Worm (Caenorhabditis elegans) whole organism, L4 larva: ENCODE data around the gene B0303.4.
A peak's percentile ranks its signal among the peaks of the same experiment; 100 is the strongest.

Experiments
- D1046.2 ChIP-seq: fragments of 200-800 bp; sonication (Bioruptor generic); IDR thresholded peaks from 2 replicates; pipeline ENCODE4 v1.3.6; 2022; ENCODE audit warnings: missing genetic modification characterization, missing compliant biosample characterization
- F10B5.3 ChIP-seq: sonication (generic microtip); optimal IDR thresholded peaks from 2 replicates; lab custom pipeline; 2016; ENCODE audit warnings: mild to moderate bottlenecking, missing genetic modification characterization, missing compliant biosample characterization
- F26F4.8 ChIP-seq: fragments of 200-800 bp; sonication (Bioruptor generic); conservative IDR thresholded peaks from 2 replicates; pipeline ENCODE4 v1.3.6; 2022; ENCODE audit warnings: missing genetic modification characterization, missing compliant biosample characterization
- F37D6.2 ChIP-seq: sonication (generic microtip); optimal IDR thresholded peaks from 2 replicates; lab custom pipeline; 2016; ENCODE audit warnings: mild to moderate bottlenecking, missing genetic modification characterization, missing compliant biosample characterization
- R02D3.7 ChIP-seq: fragments of 150-350 bp; sonication (generic microtip); optimal IDR thresholded peaks from 3 replicates; lab custom pipeline; 2014; ENCODE audit warnings: missing biosample characterization, missing genetic modification characterization
- T20F7.1 ChIP-seq: fragments of 200-800 bp; sonication (Bioruptor generic); optimal IDR thresholded peaks from 2 replicates; lab custom pipeline; 2018; ENCODE audit warnings: mild to moderate bottlenecking, missing genetic modification characterization, missing compliant biosample characterization
- T26A8.4 ChIP-seq: fragments of 200-800 bp; sonication (Bioruptor generic); IDR thresholded peaks from 2 replicates; pipeline ENCODE4 v1.3.6; 2022; ENCODE audit warnings: missing genetic modification characterization, missing compliant biosample characterization
- aha-1 ChIP-seq: fragments of 150-350 bp; peaks from one replicate; lab custom pipeline; 2014; ENCODE audit warnings: missing biosample characterization, missing genetic modification characterization
- arid-1 ChIP-seq: fragments of 200-800 bp; sonication (Bioruptor generic); conservative IDR thresholded peaks from 2 replicates; pipeline ENCODE4 v1.3.6; 2022; ENCODE audit warnings: missing genetic modification reagents, missing genetic modification characterization, missing compliant biosample characterization
- attf-4 ChIP-seq: sonication (generic microtip); optimal IDR thresholded peaks from 3 replicates; lab custom pipeline; 2017; ENCODE audit warnings: missing biosample characterization, missing genetic modification characterization
- ceh-20 ChIP-seq: fragments of 200-800 bp; sonication (Bioruptor generic); IDR thresholded peaks from 2 replicates; pipeline ENCODE4 v1.3.6; 2022; ENCODE audit warnings: missing genetic modification reagents, missing genetic modification characterization, missing compliant biosample characterization
- ceh-28 ChIP-seq: fragments of 150-350 bp; optimal IDR thresholded peaks from 2 replicates; lab custom pipeline; 2014; ENCODE audit warnings: missing biosample characterization, missing genetic modification reagents, missing genetic modification characterization
- ceh-82 ChIP-seq: sonication (generic microtip); optimal IDR thresholded peaks from 2 replicates; lab custom pipeline; 2017; ENCODE audit warnings: missing biosample characterization, missing genetic modification characterization
- daf-12 ChIP-seq: fragments of 150-350 bp; optimal IDR thresholded peaks from 2 replicates; lab custom pipeline; 2014; ENCODE audit warnings: missing biosample characterization, missing genetic modification reagents, missing genetic modification characterization
- dmd-6 ChIP-seq: fragments of 200-800 bp; sonication (Bioruptor generic); IDR thresholded peaks from 2 replicates; pipeline ENCODE4 v1.3.6; 2022; ENCODE audit warnings: missing genetic modification reagents, missing genetic modification characterization, missing compliant biosample characterization
- dmd-8 ChIP-seq: fragments of 200-800 bp; sonication (Bioruptor generic); IDR thresholded peaks from 2 replicates; pipeline ENCODE4 v1.3.6; 2022; ENCODE audit warnings: missing genetic modification characterization, missing compliant biosample characterization
- dpl-1 ChIP-seq: fragments of 150-350 bp; optimal IDR thresholded peaks from 2 replicates; lab custom pipeline; 2014; ENCODE audit warnings: missing biosample characterization, missing genetic modification reagents, missing genetic modification characterization
- egl-27 ChIP-seq: sonication (generic microtip); optimal IDR thresholded peaks from 3 replicates; lab custom pipeline; 2017; ENCODE audit warnings: missing biosample characterization, missing genetic modification reagents, missing genetic modification characterization
- egl-43 ChIP-seq: fragments of 200-800 bp; sonication (Bioruptor generic); IDR thresholded peaks from 2 replicates; pipeline ENCODE4 v1.3.6; 2022; ENCODE audit warnings: missing genetic modification reagents, missing genetic modification characterization, missing compliant biosample characterization
- fkh-10 ChIP-seq: fragments of 150-350 bp; optimal IDR thresholded peaks from 2 replicates; lab custom pipeline; 2014; ENCODE audit warnings: missing biosample characterization, missing genetic modification reagents, missing genetic modification characterization
- fos-1 ChIP-seq: fragments of 150-350 bp; optimal IDR thresholded peaks from 2 replicates; lab custom pipeline; 2014; ENCODE audit warnings: missing biosample characterization, missing genetic modification characterization
- hif-1 ChIP-seq, 2 experiments: sonication (generic microtip); optimal IDR thresholded peaks; 2 replicates each; lab custom pipeline; 2016 to 2017; ENCODE audit warnings: missing compliant biosample characterization in 2 of 2, missing genetic modification characterization in 2 of 2, missing genetic modification reagents in 2 of 2, missing genotype in 2 of 2, mild to moderate bottlenecking in 1 of 2
- hlh-11 ChIP-seq: fragments of 200-800 bp; sonication (Bioruptor generic); optimal IDR thresholded peaks from 2 replicates; lab custom pipeline; 2018; ENCODE audit warnings: mild to moderate bottlenecking, missing genetic modification characterization, missing compliant biosample characterization
- hlh-30 ChIP-seq: sonication (generic microtip); optimal IDR thresholded peaks from 2 replicates; lab custom pipeline; 2017; ENCODE audit warnings: antibody characterized with exemption, mild to moderate bottlenecking, missing genetic modification characterization, missing compliant biosample characterization; ENCODE audit not compliant: insufficient read depth
- jun-1 ChIP-seq: fragments of 150-350 bp; optimal IDR thresholded peaks from 2 replicates; lab custom pipeline; 2014; ENCODE audit warnings: missing biosample characterization, missing genetic modification reagents, missing genetic modification characterization
- lin-1 ChIP-seq: fragments of 200-800 bp; sonication (Bioruptor generic); IDR thresholded peaks from 2 replicates; pipeline ENCODE4 v1.3.6; 2022; ENCODE audit warnings: missing genetic modification reagents, missing genetic modification characterization, missing compliant biosample characterization
- lin-38 ChIP-seq: fragments of 200-800 bp; sonication (Bioruptor generic); IDR thresholded peaks from 2 replicates; pipeline ENCODE4 v1.3.6; 2022; ENCODE audit warnings: missing genetic modification reagents, missing genetic modification characterization, missing compliant biosample characterization
- lir-3 ChIP-seq: sonication (generic microtip); optimal IDR thresholded peaks from 2 replicates; lab custom pipeline; 2016; ENCODE audit warnings: mild to moderate bottlenecking, missing genetic modification characterization, missing compliant biosample characterization
- madf-5 ChIP-seq, 2 experiments: fragments of 200-800 bp; sonication (Bioruptor generic); IDR thresholded peaks; 2 replicates each; pipeline ENCODE4 v1.3.6; 2022; ENCODE audit warnings: missing compliant biosample characterization in 2 of 2, missing genetic modification characterization in 2 of 2
- mdt-29 ChIP-seq: fragments of 200-800 bp; sonication (Bioruptor generic); IDR thresholded peaks from 2 replicates; pipeline ENCODE4 v1.3.6; 2022; ENCODE audit warnings: missing genetic modification reagents, missing genetic modification characterization, missing compliant biosample characterization
- mep-1 ChIP-seq: fragments of 150-350 bp; sonication (generic microtip); optimal IDR thresholded peaks from 3 replicates; lab custom pipeline; 2014; ENCODE audit warnings: missing biosample characterization, missing genetic modification characterization
- mes-2 ChIP-seq: sonication (generic microtip); optimal IDR thresholded peaks from 2 replicates; lab custom pipeline; 2016; ENCODE audit warnings: missing genotype, mild to moderate bottlenecking, missing genetic modification characterization, missing compliant biosample characterization; ENCODE audit not compliant: poor library complexity, severe bottlenecking
- mxl-2 ChIP-seq: fragments of 200-800 bp; sonication (Bioruptor generic); conservative IDR thresholded peaks from 2 replicates; pipeline ENCODE4 v1.3.6; 2022; ENCODE audit warnings: missing genetic modification reagents, missing genetic modification characterization, missing compliant biosample characterization
- mxl-3 ChIP-seq: fragments of 200-800 bp; sonication (Bioruptor generic); optimal IDR thresholded peaks from 2 replicates; lab custom pipeline; 2018; ENCODE audit warnings: mild to moderate bottlenecking, missing genetic modification characterization, missing compliant biosample characterization
- nhr-111 ChIP-seq: fragments of 200-800 bp; sonication (Bioruptor generic); optimal IDR thresholded peaks from 2 replicates; lab custom pipeline; 2018; ENCODE audit warnings: mild to moderate bottlenecking, missing genetic modification characterization, missing compliant biosample characterization
- nhr-28 ChIP-seq: fragments of 150-350 bp; optimal IDR thresholded peaks from 2 replicates; lab custom pipeline; 2014; ENCODE audit warnings: missing biosample characterization, missing genetic modification characterization
- nhr-41 ChIP-seq: fragments of 200-800 bp; sonication (Bioruptor generic); IDR thresholded peaks from 2 replicates; pipeline ENCODE4 v1.3.6; 2022; ENCODE audit warnings: missing genetic modification reagents, missing genetic modification characterization, missing compliant biosample characterization
- nhr-48 ChIP-seq: sonication (generic microtip); optimal IDR thresholded peaks from 2 replicates; lab custom pipeline; 2016; ENCODE audit warnings: mild to moderate bottlenecking, missing genetic modification characterization, missing compliant biosample characterization
- pha-4 ChIP-seq, 2 experiments: fragments of 150-350 bp in 1 of 2; fragments of 200-800 bp in 1 of 2; sonication (Bioruptor generic) in 1 of 2; IDR thresholded peaks in 1 of 2; optimal IDR thresholded peaks in 1 of 2; 2 replicates each; pipeline versions ENCODE4 v1.3.6 to Lab custom; 2014 to 2022; ENCODE audit warnings: missing genetic modification characterization in 2 of 2, missing genetic modification reagents in 2 of 2, missing biosample characterization in 1 of 2, missing compliant biosample characterization in 1 of 2
- php-3 ChIP-seq: fragments of 200-800 bp; sonication (Bioruptor generic); IDR thresholded peaks from 2 replicates; pipeline ENCODE4 v1.3.6; 2022; ENCODE audit warnings: missing genetic modification reagents, missing genetic modification characterization, missing compliant biosample characterization
- pqm-1 ChIP-seq: sonication (generic microtip); optimal IDR thresholded peaks from 2 replicates; lab custom pipeline; 2017; ENCODE audit warnings: missing biosample characterization, missing genetic modification characterization
- snpc-1.2 ChIP-seq: fragments of 200-800 bp; sonication (Bioruptor generic); IDR thresholded peaks from 2 replicates; pipeline ENCODE4 v1.3.6; 2022; ENCODE audit warnings: missing genetic modification reagents, missing genetic modification characterization, missing compliant biosample characterization
- unc-130 ChIP-seq: sonication (generic microtip); optimal IDR thresholded peaks from 2 replicates; lab custom pipeline; 2016; ENCODE audit warnings: missing genetic modification reagents, missing genetic modification characterization, missing compliant biosample characterization
- unc-39 ChIP-seq: sonication (generic microtip); optimal IDR thresholded peaks from 2 replicates; lab custom pipeline; 2017; ENCODE audit warnings: missing biosample characterization, missing genetic modification characterization
- zag-1 ChIP-seq: fragments of 150-350 bp; optimal IDR thresholded peaks from 2 replicates; lab custom pipeline; 2014; ENCODE audit warnings: missing biosample characterization, missing genetic modification characterization
- zip-11 ChIP-seq: fragments of 200-800 bp; sonication (Bioruptor generic); IDR thresholded peaks from 2 replicates; pipeline ENCODE4 v1.3.6; 2022; ENCODE audit warnings: missing genetic modification characterization, missing compliant biosample characterization
- ztf-11 ChIP-seq: fragments of 150-350 bp; optimal IDR thresholded peaks from 2 replicates; lab custom pipeline; 2014; ENCODE audit warnings: missing biosample characterization, missing genetic modification characterization
- ztf-7 ChIP-seq: fragments of 150-350 bp; optimal IDR thresholded peaks from 2 replicates; lab custom pipeline; 2014; ENCODE audit warnings: missing biosample characterization, missing genetic modification characterization

The B0303.4 gene

DNA sequence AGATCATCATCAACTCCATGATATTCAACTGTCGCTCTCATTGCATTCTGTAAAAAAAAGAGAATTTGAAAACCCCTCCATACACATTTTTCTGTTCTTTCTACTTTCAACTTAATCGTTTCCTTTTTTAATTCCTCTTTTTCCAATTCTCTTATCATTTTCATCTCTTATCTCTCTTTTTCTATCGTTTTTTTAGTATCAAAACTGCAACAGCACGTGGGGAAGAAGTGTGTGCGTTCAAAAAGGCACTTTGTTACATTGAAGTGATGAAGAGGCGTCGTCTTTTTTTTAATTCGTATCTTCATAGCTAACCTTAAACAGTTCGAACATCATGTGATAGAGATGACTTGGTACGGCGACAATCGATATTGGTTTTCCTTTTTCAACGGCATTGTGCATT is 49.5 kb downstream of the B0303.4 start (continued):
- TF ChIP-seq T26A8.4 (GFP tag; lab: Robert Waterston, UW) (no peak), F37D6.2 (tag; lab: Kevin White, UChicago) (no peak), hif-1 (tag; optimal IDR thresholded peaks at IDR 0.05; lab: Kevin White, UChicago) (no peak), zip-11 (GFP tag; lab: Robert Waterston, UW) (no peak), jun-1 (tag; lab: Kevin White, UChicago) (no peak), lin-1 (GFP tag; lab: Robert Waterston, UW) (peak; percentile 77), dmd-6 (GFP tag; lab: Robert Waterston, UW) (peak; percentile 96), pqm-1 (peak; percentile 93), nhr-48 (tag; lab: Kevin White, UChicago) (peak; percentile 94), nhr-41 (GFP tag; lab: Robert Waterston, UW) (no peak), arid-1 (GFP tag; lab: Robert Waterston, UW) (no peak), F10B5.3 (no peak), F26F4.8 (no peak), ceh-28 (no peak), nhr-111 (no peak), lir-3 (tag; lab: Kevin White, UChicago) (no peak), D1046.2 (no peak)

DNA sequence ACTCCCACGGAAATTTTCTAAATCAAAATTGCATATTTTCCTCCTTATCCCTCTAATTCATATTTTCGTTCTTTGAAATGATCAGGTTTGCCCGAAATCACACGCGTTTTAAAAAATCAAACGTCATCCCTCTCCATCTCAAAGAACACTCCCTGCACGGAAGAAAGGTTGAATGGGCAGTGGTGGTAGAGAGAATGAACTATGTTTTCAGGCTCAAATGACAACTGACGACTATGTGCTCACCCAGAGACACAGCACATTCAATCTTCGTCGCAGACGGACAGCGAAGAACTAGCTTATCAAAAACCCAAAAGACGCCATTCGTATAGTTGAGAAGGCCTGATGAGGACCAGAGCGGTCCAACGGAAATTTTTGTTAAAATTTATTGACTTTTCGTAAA is 50.1 kb downstream of the B0303.4 start:
- TF ChIP-seq hlh-30 = peak; percentile 21
- 0 out of 2 replicates have a peak, but pooled peaks have one; percentile 9 for TF ChIP-seq dmd-6 (GFP tag; lab: Robert Waterston, UW)
- TF ChIP-seq nhr-28 (tag; lab: Kevin White, UChicago) = no peak
- no peak for TF ChIP-seq pqm-1
- no peak for TF ChIP-seq mdt-29
- no peak for TF ChIP-seq unc-39
- no peak for TF ChIP-seq daf-12 (tag; lab: Kevin White, UChicago)
- no peak for TF ChIP-seq unc-130
- TF ChIP-seq pha-4 (GFP tag; IDR thresholded peaks at IDR 0.05; lab: Robert Waterston, UW) = no peak
- TF ChIP-seq pha-4 (tag; optimal IDR thresholded peaks at IDR 0.05; lab: Kevin White, UChicago) = no peak
- TF ChIP-seq zip-11 (GFP tag; lab: Robert Waterston, UW) = no peak
- peak; percentile 67 for TF ChIP-seq aha-1 (tag; lab: Kevin White, UChicago)
- peak; percentile 47 for TF ChIP-seq hlh-11 (tag; lab: Kevin White, UChicago)
- TF ChIP-seq attf-4 (tag; lab: Kevin White, UChicago) = no peak
- no peak for TF ChIP-seq zag-1 (tag; lab: Kevin White, UChicago)
- TF ChIP-seq mes-2 (tag; lab: Kevin White, UChicago) = peak; percentile 49
- no peak for TF ChIP-seq R02D3.7
- TF ChIP-seq dmd-8 = no peak
- no peak for TF ChIP-seq php-3 (GFP tag; lab: Robert Waterston, UW)
- TF ChIP-seq lin-38 (GFP tag; lab: Robert Waterston, UW) = 0 out of 2 replicates have a peak, but pooled peaks have one; percentile 10
- TF ChIP-seq mep-1 (tag; lab: Kevin White, UChicago) = peak; percentile 15
- no peak for TF ChIP-seq mxl-2 (GFP tag; lab: Robert Waterston, UW)
- TF ChIP-seq ceh-20 (GFP tag; lab: Robert Waterston, UW) = 0 out of 2 replicates have a peak, but pooled peaks have one; percentile 9

DNA sequence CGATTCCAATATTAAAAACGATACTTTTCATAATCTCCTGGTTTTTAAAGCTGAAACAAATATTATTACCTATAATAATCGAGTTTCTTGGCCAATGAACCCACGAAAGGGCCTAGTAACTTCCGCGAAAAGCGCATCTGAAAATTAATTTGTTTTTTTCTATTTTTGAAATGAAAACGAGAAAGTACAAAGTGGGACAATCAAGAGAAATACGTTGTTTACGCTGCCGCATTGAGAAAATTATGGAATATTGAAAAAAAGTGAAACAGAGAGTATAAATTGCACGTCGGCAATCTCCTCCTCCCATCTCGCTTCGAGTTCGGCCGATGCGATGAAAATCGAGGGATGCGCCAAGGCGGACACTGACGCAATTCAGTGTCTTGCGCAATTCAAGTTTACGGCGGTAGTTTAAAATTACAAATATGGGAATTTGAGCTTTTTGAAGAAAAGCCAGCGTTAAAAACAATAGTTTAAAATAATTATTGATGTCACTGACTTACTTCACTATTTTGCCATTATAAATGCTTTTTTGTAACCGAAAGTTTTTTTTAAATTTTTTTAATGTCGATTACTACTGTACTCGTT is 51.7 kb downstream of the B0303.4 start, which contains the start of gene pdhk-2:
TSS of gene pdhk-2 (minus strand) at position 137 of the 585 bp plus-strand sequence.
- TF ChIP-seq T26A8.4 (GFP tag; lab: Robert Waterston, UW) = peak; percentile 93
- TF ChIP-seq mxl-3 (GFP tag; lab: Kevin White, UChicago) = peak; percentile 87
- TF ChIP-seq lin-38 (GFP tag; lab: Robert Waterston, UW) = peak; percentile 89
- TF ChIP-seq ceh-82 (tag; lab: Kevin White, UChicago) = no peak
- TF ChIP-seq daf-12 (tag; lab: Kevin White, UChicago) = no peak
- TF ChIP-seq ceh-20 (GFP tag; lab: Robert Waterston, UW) = peak; percentile 90
- TF ChIP-seq T20F7.1 (GFP tag; lab: Kevin White, UChicago) = peak; percentile 89
- peak; percentile 59 for TF ChIP-seq fkh-10 (GFP tag; lab: Kevin White, UChicago)
- no peak for TF ChIP-seq madf-5 (GFP tag; IDR thresholded peaks at IDR 0.05; lab: Robert Waterston, UW)
- no peak; the same call in 1 of the 2 replicates for TF ChIP-seq snpc-1.2 (GFP tag; lab: Robert Waterston, UW)
- TF ChIP-seq ztf-7 (tag; lab: Kevin White, UChicago) = peak; percentile 78
- TF ChIP-seq unc-39 = no peak
- no peak for TF ChIP-seq egl-27 (tag; lab: Kevin White, UChicago)
- no peak for TF ChIP-seq fos-1 (tag; lab: Kevin White, UChicago)
- TF ChIP-seq egl-43 (GFP tag; lab: Robert Waterston, UW) = no peak
- peak; percentile 68 for TF ChIP-seq F10B5.3
- TF ChIP-seq ztf-11 (tag; lab: Kevin White, UChicago) = no peak
- TF ChIP-seq dpl-1 (GFP tag; lab: Kevin White, UChicago) = peak; percentile 99
- peak; percentile 46 to 87 for TF ChIP-seq hif-1 (tag; optimal IDR thresholded peaks at IDR 0.05; lab: Kevin White, UChicago)
- TF ChIP-seq nhr-41 (GFP tag; lab: Robert Waterston, UW) = no peak
- no peak for TF ChIP-seq D1046.2
